Worm (Caenorhabditis elegans): ENCODE data around the gene glb-33.

The glb-33 gene

ce11 chrV:1383206-1383908, 31.4 kb downstream of the glb-33 start, which contains the start of gene rga-4:
TSS of gene rga-4 (minus strand) at chrV:1383256.
- peak; percentile 57 for TF ChIP-seq mes-2 (tag; optimal IDR thresholded peaks at IDR 0.05; ENCODE audit: poor library complexity, severe bottlenecking)
- TF ChIP-seq dpl-1 (GFP tag; optimal IDR thresholded peaks at IDR 0.05), result peak; percentile 70
- TF ChIP-seq lsy-2 (tag; optimal IDR thresholded peaks at IDR 0.05), result peak in 1 of 2 experiments; percentile 39
- TF ChIP-seq mxl-3 (GFP tag; optimal IDR thresholded peaks at IDR 0.05), result no peak
- TF ChIP-seq nhr-28 (tag; optimal IDR thresholded peaks at IDR 0.05), result peak; percentile 4
- TF ChIP-seq aha-1 (tag), result peak; percentile 77

- TF ChIP-seq php-3 (GFP tag; IDR thresholded peaks at IDR 0.05) (no peak), nhr-41 (GFP tag; IDR thresholded peaks at IDR 0.05) (no peak), tag-97 (GFP tag; IDR thresholded peaks at IDR 0.05) (no peak), mxl-2 (GFP tag; conservative IDR thresholded peaks at IDR 0.05) (no peak), lim-7 (GFP tag; IDR thresholded peaks at IDR 0.05) (no peak), fkh-10 (GFP tag; optimal IDR thresholded peaks at IDR 0.05) (no peak), duxl-1 (tag; optimal IDR thresholded peaks at IDR 0.05; ENCODE audit: poor library complexity) (no peak), pqm-1 (tag; optimal IDR thresholded peaks at IDR 0.05) (peak; percentile 28), mdl-1 (tag; optimal IDR thresholded peaks at IDR 0.05) (no peak), nhr-11 (tag; optimal IDR thresholded peaks at IDR 0.05) (no peak), zip-2 (tag; optimal IDR thresholded peaks at IDR 0.05) (no peak), ceh-44 (GFP tag; IDR thresholded peaks at IDR 0.05) (no peak), daf-19 (GFP tag; conservative IDR thresholded peaks at IDR 0.05) (no peak), Y5F2A.4 (GFP tag; optimal IDR thresholded peaks at IDR 0.05) (no peak), spr-1 (tag; optimal IDR thresholded peaks at IDR 0.05) (no peak), zag-1 (tag; optimal IDR thresholded peaks at IDR 0.05) (no peak), dmd-6 (GFP tag; IDR thresholded peaks at IDR 0.05) (peak; percentile 26; the same call in 1 of the 2 replicates), skn-1 (tag; optimal IDR thresholded peaks at IDR 0.05) (no peak), F49E8.2 (tag; optimal IDR thresholded peaks at IDR 0.05; ENCODE audit: borderline replicate concordance) (no peak), lin-39 (tag; optimal IDR thresholded peaks at IDR 0.05) (no peak), fos-1 (tag; optimal IDR thresholded peaks at IDR 0.05) (no peak), aha-1 (tag) (peak; percentile 47), F44E2.7 (GFP tag; IDR thresholded peaks at IDR 0.05) (no peak), hlh-11 (tag; optimal IDR thresholded peaks at IDR 0.05) (peak; percentile 5), mep-1 (tag; optimal IDR thresholded peaks at IDR 0.05) (no peak), nhr-111 (GFP tag; optimal IDR thresholded peaks at IDR 0.05) (no peak), mxl-3 (GFP tag; optimal IDR thresholded peaks at IDR 0.05) (no peak), nhr-28 (tag; optimal IDR thresholded peaks at IDR 0.05) (peak; percentile 40), pha-4 (GFP tag; IDR thresholded peaks at IDR 0.05) (no peak), pha-4 (tag; optimal IDR thresholded peaks at IDR 0.05) (no peak), mes-2 (tag; optimal IDR thresholded peaks at IDR 0.05; ENCODE audit: poor library complexity, severe bottlenecking) (no peak), nhr-10 (tag; optimal IDR thresholded peaks at IDR 0.05) (no peak), R02D3.7 (tag; optimal IDR thresholded peaks at IDR 0.05) (no peak), snpc-1.2 (GFP tag; IDR thresholded peaks at IDR 0.05) (no peak), daf-16 (GFP tag; optimal IDR thresholded peaks at IDR 0.05) (no peak), daf-16 (tag; optimal IDR thresholded peaks at IDR 0.05) (peak; percentile 52), unc-130 (GFP tag; optimal IDR thresholded peaks at IDR 0.05) (no peak), T26A8.4 (GFP tag; IDR thresholded peaks at IDR 0.05) (no peak), ceh-62 (tag; optimal IDR thresholded peaks at IDR 0.05) (no peak), dve-1 (tag; optimal IDR thresholded peaks at IDR 0.05; ENCODE audit: insufficient read depth) (no peak), ceh-82 (tag; optimal IDR thresholded peaks at IDR 0.05) (no peak), nhr-77 (tag; optimal IDR thresholded peaks at IDR 0.05) (peak; percentile 12), madf-9 (GFP tag; conservative IDR thresholded peaks at IDR 0.05) (no peak), aly-2 (tag; optimal IDR thresholded peaks at IDR 0.05) (no peak), dpl-1 (GFP tag; optimal IDR thresholded peaks at IDR 0.05) (no peak), Y75B8A.6 (GFP tag; IDR thresholded peaks at IDR 0.05) (no peak)
Observed at ce11 chrV:1388247-1388646, 36.3 kb downstream of the glb-33 start.

Data from whole organism, L4 larva.